Fruit fly (Drosophila melanogaster): ENCODE measurements around the gene CG44362.

CG44362 gene

dm6 chr3L:11429695-11430094 lies 32.4 kb downstream of the CG44362 start:
- TF ChIP-seq CG17806 (tag; optimal IDR thresholded peaks at IDR 0.05), result peak; percentile 25
- TF ChIP-seq Ets98B (GFP tag; IDR thresholded peaks at IDR 0.05), result peak; percentile 5; the same call in 1 of the 2 replicates
- TF ChIP-seq rn (GFP tag; IDR thresholded peaks at IDR 0.05), result no peak
- TF ChIP-seq Pif1B (GFP tag; optimal IDR thresholded peaks at IDR 0.05), result no peak
- TF ChIP-seq CG13204 (GFP tag; optimal IDR thresholded peaks at IDR 0.05), result no peak
- no peak for TF ChIP-seq CG4496 (GFP tag; IDR thresholded peaks at IDR 0.05)
- TF ChIP-seq fd96Ca (GFP tag; IDR thresholded peaks at IDR 0.05), result no peak
- no peak for TF ChIP-seq D1 (tag; optimal IDR thresholded peaks at IDR 0.05)
- TF ChIP-seq CG12605 (GFP tag; IDR thresholded peaks at IDR 0.05), result no peak
- peak; percentile 6 for TF ChIP-seq Pif1A (GFP tag; optimal IDR thresholded peaks at IDR 0.05)
- no peak for TF ChIP-seq Snoo (tag; optimal IDR thresholded peaks at IDR 0.05)
- peak; percentile 35 for TF ChIP-seq CG15710 (tag; optimal IDR thresholded peaks at IDR 0.05)
- TF ChIP-seq EcR (GFP tag; optimal IDR thresholded peaks at IDR 0.05), result no peak
- TF ChIP-seq CG8301 (tag; optimal IDR thresholded peaks at IDR 0.05), result peak; percentile 63
- TF ChIP-seq CG8159 (tag; optimal IDR thresholded peaks at IDR 0.05), result peak; percentile 53
- peak; percentile 26 for TF ChIP-seq CG34367 (tag; optimal IDR thresholded peaks at IDR 0.05)
- TF ChIP-seq CG10348 (GFP tag; IDR thresholded peaks at IDR 0.05), result 0 out of 2 replicates have a peak, but pooled peaks have one; percentile 36
- TF ChIP-seq CG9948 (tag; optimal IDR thresholded peaks at IDR 0.05), result peak; percentile 37
- peak; percentile 70 for TF ChIP-seq CG14655 (GFP tag; optimal IDR thresholded peaks at IDR 0.05)
- no peak for TF ChIP-seq gl (tag; optimal IDR thresholded peaks at IDR 0.05)
- peak; percentile 46 for TF ChIP-seq CG32121 (GFP tag; IDR thresholded peaks at IDR 0.05)

dm6 chr3L:11431251-11431925 lies 34.0 kb downstream of the CG44362 start:
- TF ChIP-seq fd96Ca (GFP tag; IDR thresholded peaks at IDR 0.05), result peak; percentile 97
- TF ChIP-seq CG32121 (GFP tag; IDR thresholded peaks at IDR 0.05), result peak; percentile 95
- peak; percentile 96 for TF ChIP-seq Ets98B (GFP tag; IDR thresholded peaks at IDR 0.05)
- TF ChIP-seq Pif1A (GFP tag; optimal IDR thresholded peaks at IDR 0.05), result peak; percentile 94
- TF ChIP-seq Snoo (tag; optimal IDR thresholded peaks at IDR 0.05), result peak; percentile 95
- TF ChIP-seq Pif1B (GFP tag; optimal IDR thresholded peaks at IDR 0.05), result peak; percentile 89
- peak; percentile 49 for TF ChIP-seq EcR (GFP tag; optimal IDR thresholded peaks at IDR 0.05)
- peak; percentile 93 for TF ChIP-seq CG10348 (GFP tag; IDR thresholded peaks at IDR 0.05)
- peak; percentile 69 for TF ChIP-seq D1 (tag; optimal IDR thresholded peaks at IDR 0.05)
- TF ChIP-seq CG8301 (tag; optimal IDR thresholded peaks at IDR 0.05), result peak; percentile 82
- TF ChIP-seq CG8159 (tag; optimal IDR thresholded peaks at IDR 0.05), result peak; percentile 89
- peak; percentile 87 for TF ChIP-seq CG17806 (tag; optimal IDR thresholded peaks at IDR 0.05)
- TF ChIP-seq gl (tag; optimal IDR thresholded peaks at IDR 0.05), result peak; percentile 81
- peak; percentile 87 for TF ChIP-seq rn (GFP tag; IDR thresholded peaks at IDR 0.05)
- peak; percentile 88 for TF ChIP-seq CG12605 (GFP tag; IDR thresholded peaks at IDR 0.05)
- peak; percentile 81 for TF ChIP-seq CG9948 (tag; optimal IDR thresholded peaks at IDR 0.05)
- TF ChIP-seq CG4496 (GFP tag; IDR thresholded peaks at IDR 0.05), result peak; percentile 95
- peak; percentile 87 for TF ChIP-seq CG13204 (GFP tag; optimal IDR thresholded peaks at IDR 0.05)
- peak; percentile 81 for TF ChIP-seq CG14655 (GFP tag; optimal IDR thresholded peaks at IDR 0.05)
- TF ChIP-seq CG34367 (tag; optimal IDR thresholded peaks at IDR 0.05), result peak; percentile 94
- TF ChIP-seq CG15710 (tag; optimal IDR thresholded peaks at IDR 0.05), result peak; percentile 94

DNA sequence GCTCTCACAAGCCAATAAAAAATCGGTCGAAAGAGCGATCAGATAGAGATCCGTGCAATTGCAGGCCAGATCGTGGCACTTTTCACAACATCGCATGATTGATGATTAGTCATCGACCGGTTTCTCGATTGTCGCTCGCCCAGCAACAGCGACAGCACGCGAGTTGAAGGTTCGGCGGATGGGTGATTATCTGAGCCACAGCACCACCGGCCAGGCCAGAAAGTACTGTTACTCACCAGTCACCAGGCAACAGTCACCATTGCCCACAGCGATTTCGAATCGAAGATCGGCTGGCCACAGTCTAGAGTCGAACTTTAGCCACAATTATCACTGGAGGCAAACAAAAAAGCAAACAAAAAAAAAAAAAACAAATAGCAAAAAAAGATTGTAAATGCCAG lies 34.6 kb downstream of the CG44362 start:
- TF ChIP-seq CG32121 (GFP tag; IDR thresholded peaks at IDR 0.05), result 0 out of 2 replicates have a peak, but pooled peaks have one; percentile 14
- no peak for TF ChIP-seq CG34367 (tag; optimal IDR thresholded peaks at IDR 0.05)
- 0 out of 3 replicates have a peak, but pooled peaks have one; percentile 24 for TF ChIP-seq fd96Ca (GFP tag; IDR thresholded peaks at IDR 0.05)
- peak; percentile 65 for TF ChIP-seq EcR (GFP tag; optimal IDR thresholded peaks at IDR 0.05)
- TF ChIP-seq CG8301 (tag; optimal IDR thresholded peaks at IDR 0.05), result no peak

dm6 chr3L:11432472-11432871 lies 35.1 kb downstream of the CG44362 start:
- TF ChIP-seq Pif1A (GFP tag; optimal IDR thresholded peaks at IDR 0.05) (no peak), CG13204 (GFP tag; optimal IDR thresholded peaks at IDR 0.05) (no peak), CG8301 (tag; optimal IDR thresholded peaks at IDR 0.05) (no peak), D1 (tag; optimal IDR thresholded peaks at IDR 0.05) (no peak), EcR (GFP tag; optimal IDR thresholded peaks at IDR 0.05) (no peak), gl (tag; optimal IDR thresholded peaks at IDR 0.05) (no peak), CG9948 (tag; optimal IDR thresholded peaks at IDR 0.05) (no peak), CG17806 (tag; optimal IDR thresholded peaks at IDR 0.05) (no peak), CG34367 (tag; optimal IDR thresholded peaks at IDR 0.05) (no peak), CG10348 (GFP tag; IDR thresholded peaks at IDR 0.05) (no peak), CG4496 (GFP tag; IDR thresholded peaks at IDR 0.05) (no peak)

dm6 chr3L:11433151-11433550 lies 35.8 kb downstream of the CG44362 start:
- TF ChIP-seq CG14655 (GFP tag; optimal IDR thresholded peaks at IDR 0.05), result peak; percentile 31
- TF ChIP-seq CG15710 (tag; optimal IDR thresholded peaks at IDR 0.05), result peak; percentile 6
- no peak for TF ChIP-seq Pif1A (GFP tag; optimal IDR thresholded peaks at IDR 0.05)
- no peak for TF ChIP-seq CG34367 (tag; optimal IDR thresholded peaks at IDR 0.05)
- no peak for TF ChIP-seq Snoo (tag; optimal IDR thresholded peaks at IDR 0.05)
- no peak for TF ChIP-seq Ets98B (GFP tag; IDR thresholded peaks at IDR 0.05)
- TF ChIP-seq gl (tag; optimal IDR thresholded peaks at IDR 0.05), result no peak
- TF ChIP-seq CG32121 (GFP tag; IDR thresholded peaks at IDR 0.05), result 0 out of 2 replicates have a peak, but pooled peaks have one; percentile 18
- no peak for TF ChIP-seq CG10348 (GFP tag; IDR thresholded peaks at IDR 0.05)
- peak; percentile 56 for TF ChIP-seq CG8159 (tag; optimal IDR thresholded peaks at IDR 0.05)
- TF ChIP-seq CG12605 (GFP tag; IDR thresholded peaks at IDR 0.05), result no peak
- TF ChIP-seq CG17806 (tag; optimal IDR thresholded peaks at IDR 0.05), result peak; percentile 21
- no peak for TF ChIP-seq CG13204 (GFP tag; optimal IDR thresholded peaks at IDR 0.05)
- no peak for TF ChIP-seq EcR (GFP tag; optimal IDR thresholded peaks at IDR 0.05)
- TF ChIP-seq CG8301 (tag; optimal IDR thresholded peaks at IDR 0.05), result no peak
- peak; percentile 71 for TF ChIP-seq CG4496 (GFP tag; IDR thresholded peaks at IDR 0.05)
- peak; percentile 65 for TF ChIP-seq fd96Ca (GFP tag; IDR thresholded peaks at IDR 0.05)
- peak; percentile 4 for TF ChIP-seq CG9948 (tag; optimal IDR thresholded peaks at IDR 0.05)
- TF ChIP-seq D1 (tag; optimal IDR thresholded peaks at IDR 0.05), result no peak
- 0 out of 2 replicates have a peak, but pooled peaks have one; percentile 15 for TF ChIP-seq rn (GFP tag; IDR thresholded peaks at IDR 0.05)
- TF ChIP-seq Pif1B (GFP tag; optimal IDR thresholded peaks at IDR 0.05), result no peak
